Fruit fly (Drosophila melanogaster) S2 (cell line): ENCODE data around the gene mu2.

Source experiments
- CG8478 ChIP-seq: fragments of >200 bp; optimal IDR thresholded peaks from 2 replicates; lab custom pipeline; 2018
- CTCF ChIP-seq, 2 experiments: fragments of >200 bp; optimal IDR thresholded peaks; 2 replicates each; lab custom pipeline; 2018

DNA sequence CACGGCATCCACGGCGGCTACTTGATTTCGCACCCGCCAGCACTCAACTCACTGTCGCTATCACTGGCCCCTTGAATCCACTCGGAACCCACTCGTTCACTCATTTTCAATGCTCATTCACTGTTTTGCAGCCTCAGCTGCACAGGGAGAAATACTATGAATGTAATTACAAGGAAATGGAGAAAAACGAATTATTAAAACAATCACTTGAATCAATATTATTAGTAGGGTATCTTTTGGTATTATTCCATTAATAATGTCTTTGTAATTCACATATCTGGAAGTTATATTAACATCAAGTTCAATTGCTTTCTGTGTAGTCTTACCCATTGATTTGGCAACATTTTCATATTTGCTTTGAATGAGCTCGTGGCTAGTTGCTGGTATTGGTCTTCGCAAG lies 46.6 kb downstream of the mu2 start:
- no peak for TF ChIP-seq CTCF (optimal IDR thresholded peaks at IDR 0.05; lab: Kevin White, UChicago)
- TF ChIP-seq CG8478 = no peak
